Worm (Caenorhabditis elegans) whole organism, L4/young adult: ENCODE results near the gene sfxn-1.5.

Experiments
- W03F9.2 ChIP-seq: fragments of 150-350 bp; optimal IDR thresholded peaks from 2 replicates; lab custom pipeline; 2014; ENCODE audit warnings: missing biosample characterization, missing genetic modification characterization
- dao-5 ChIP-seq: sonication (generic microtip); optimal IDR thresholded peaks from 2 replicates; lab custom pipeline; 2016; ENCODE audit warnings: missing genotype, missing genetic modification characterization, moderate library complexity, missing compliant biosample characterization
- him-1 ChIP-seq: sonication (generic microtip); optimal IDR thresholded peaks from 2 replicates; lab custom pipeline; 2016; ENCODE audit warnings: missing genotype, missing genetic modification reagents, missing genetic modification characterization, missing compliant biosample characterization

- no peak for TF ChIP-seq dao-5 (tag; lab: Kevin White, UChicago)
- TF ChIP-seq him-1 (tag; lab: Kevin White, UChicago): no peak
- no peak for TF ChIP-seq W03F9.2 (tag; lab: Kevin White, UChicago)
These were observed 35.2 kb upstream of the sfxn-1.5 start, which contains the start of gene C44C10.12 for ce11 chrX:11696696-11697095.
